Fruit fly (Drosophila melanogaster): ENCODE measurements around the gene Clp.

The Clp gene

dm6 chr2L:865851-866250, 46.1 kb downstream of the Clp start (continued):
- peak; percentile 97 for TF ChIP-seq achi (GFP tag; optimal IDR thresholded peaks at IDR 0.05)
- TF ChIP-seq CG6163 (GFP tag; IDR thresholded peaks at IDR 0.05): peak; percentile 99
- peak; percentile 93 for TF ChIP-seq Ets96B (tag; optimal IDR thresholded peaks at IDR 0.05)
- TF ChIP-seq vri (GFP tag; optimal IDR thresholded peaks at IDR 0.05): peak; percentile 97
- peak; percentile 92 for TF ChIP-seq CG6808 (GFP tag; optimal IDR thresholded peaks at IDR 0.05)
- peak; percentile 97 for TF ChIP-seq CG8319 (GFP tag; optimal IDR thresholded peaks at IDR 0.05)
- peak; percentile 93 for TF ChIP-seq CG10669 (GFP tag; optimal IDR thresholded peaks at IDR 0.05)
- peak; percentile 94 for TF ChIP-seq Gug (GFP tag; IDR thresholded peaks at IDR 0.05)
- peak; percentile 90 for TF ChIP-seq fd85E (GFP tag; optimal IDR thresholded peaks at IDR 0.05)
- peak; percentile 96 for TF ChIP-seq Sox102F (GFP tag; optimal IDR thresholded peaks at IDR 0.05)
- peak; percentile 97 for TF ChIP-seq CG32006 (GFP tag; optimal IDR thresholded peaks at IDR 0.05)
- peak; percentile 98 for TF ChIP-seq Hr4 (GFP tag; optimal IDR thresholded peaks at IDR 0.05)
- TF ChIP-seq CG3919 (GFP tag; optimal IDR thresholded peaks at IDR 0.05): peak; percentile 99
- TF ChIP-seq cyc (GFP tag; optimal IDR thresholded peaks at IDR 0.05): peak; percentile 97
- peak; percentile 95 for TF ChIP-seq Lpt (GFP tag; optimal IDR thresholded peaks at IDR 0.05)
- peak; percentile 97 for TF ChIP-seq Sox15 (GFP tag; optimal IDR thresholded peaks at IDR 0.05)
- peak; percentile 96 for TF ChIP-seq CG8632 (GFP tag; optimal IDR thresholded peaks at IDR 0.05)

dm6 chr2L:866950-867744, 47.4 kb downstream of the Clp start:
- TF ChIP-seq CG6163 (GFP tag; IDR thresholded peaks at IDR 0.05) (peak; percentile 97), spab (GFP tag; optimal IDR thresholded peaks at IDR 0.05) (peak; percentile 78), fkh (GFP tag; optimal IDR thresholded peaks at IDR 0.05) (peak; percentile 63), Eip93F (GFP tag; optimal IDR thresholded peaks at IDR 0.05) (peak; percentile 91), OdsH (GFP tag; optimal IDR thresholded peaks at IDR 0.05) (peak; percentile 93), CG11762 (GFP tag; optimal IDR thresholded peaks at IDR 0.05; ENCODE audit: insufficient read depth) (peak; percentile 89), CG3032 (tag; optimal IDR thresholded peaks at IDR 0.05) (peak; percentile 88), Sox15 (GFP tag; optimal IDR thresholded peaks at IDR 0.05) (peak; percentile 92), Hr4 (GFP tag; optimal IDR thresholded peaks at IDR 0.05) (peak; percentile 96), CG7368 (GFP tag; optimal IDR thresholded peaks at IDR 0.05) (peak; percentile 90), CG16779 (tag; optimal IDR thresholded peaks at IDR 0.05) (peak; percentile 80), CG6276 (GFP tag; optimal IDR thresholded peaks at IDR 0.05) (peak; percentile 88), CG8119 (GFP tag; IDR thresholded peaks at IDR 0.05) (peak; percentile 97), Hr38 (GFP tag; optimal IDR thresholded peaks at IDR 0.05) (peak; percentile 80), fd59A (GFP tag; optimal IDR thresholded peaks at IDR 0.05) (peak; percentile 83), CG32006 (GFP tag; optimal IDR thresholded peaks at IDR 0.05) (peak; percentile 96), dac (GFP tag; optimal IDR thresholded peaks at IDR 0.05) (peak; percentile 79), acj6 (GFP tag; optimal IDR thresholded peaks at IDR 0.05) (peak; percentile 95), Hr39 (GFP tag; optimal IDR thresholded peaks at IDR 0.05) (peak; percentile 97), CG10669 (GFP tag; optimal IDR thresholded peaks at IDR 0.05) (peak; percentile 88), CG31627 (GFP tag; optimal IDR thresholded peaks at IDR 0.05) (peak; percentile 97), CG6808 (GFP tag; optimal IDR thresholded peaks at IDR 0.05) (peak; percentile 84), Met (GFP tag; optimal IDR thresholded peaks at IDR 0.05) (peak; percentile 95), eg (GFP tag; IDR thresholded peaks at IDR 0.05) (peak; percentile 97), pdm3 (GFP tag; optimal IDR thresholded peaks at IDR 0.05) (peak; percentile 95), Eip78C (GFP tag) (peak; percentile 98), Gug (GFP tag; IDR thresholded peaks at IDR 0.05) (peak; percentile 94), CG34406 (GFP tag; optimal IDR thresholded peaks at IDR 0.05) (peak; percentile 91), CG15336 (GFP tag; IDR thresholded peaks at IDR 0.05) (peak; percentile 96), CG4318 (GFP tag; optimal IDR thresholded peaks at IDR 0.05) (peak; percentile 92), achi (GFP tag; optimal IDR thresholded peaks at IDR 0.05) (peak; percentile 91), CG8319 (GFP tag; optimal IDR thresholded peaks at IDR 0.05) (peak; percentile 82), CG11294 (GFP tag; IDR thresholded peaks at IDR 0.05) (peak; percentile 94), CG8632 (GFP tag; optimal IDR thresholded peaks at IDR 0.05) (peak; percentile 91), topi (GFP tag; optimal IDR thresholded peaks at IDR 0.05) (peak; percentile 96), CG9139 (GFP tag; optimal IDR thresholded peaks at IDR 0.05) (peak; percentile 65), esn (GFP tag; optimal IDR thresholded peaks at IDR 0.05) (peak; percentile 96), lz (GFP tag; optimal IDR thresholded peaks at IDR 0.05) (peak; percentile 96), net (GFP tag; optimal IDR thresholded peaks at IDR 0.05) (peak; percentile 89), CG6854 (GFP tag; optimal IDR thresholded peaks at IDR 0.05) (peak; percentile 68), Sox102F (GFP tag; optimal IDR thresholded peaks at IDR 0.05) (peak; percentile 94)

All from whole organism, prepupa.